Worm (Caenorhabditis elegans): ENCODE data around the gene C49F8.15.

The C49F8.15 gene

ce11 chrX:13350804-13351747 is 11.3 kb downstream of the C49F8.15 start, which contains the start of gene mxl-3:
Gene mxl-3, minus strand, starts transcription at chrX:13350804.
- no peak for TF ChIP-seq ceh-82 (tag; optimal IDR thresholded peaks at IDR 0.05)
- no peak for TF ChIP-seq aly-2 (tag; optimal IDR thresholded peaks at IDR 0.05)
- no peak for TF ChIP-seq unc-39 (tag; optimal IDR thresholded peaks at IDR 0.05)
- no peak for TF ChIP-seq egl-27 (tag; optimal IDR thresholded peaks at IDR 0.05)
- TF ChIP-seq ceh-28 (tag; optimal IDR thresholded peaks at IDR 0.05): no peak
- TF ChIP-seq ceh-9 (tag; optimal IDR thresholded peaks at IDR 0.05): no peak
- TF ChIP-seq nhr-28 (tag; optimal IDR thresholded peaks at IDR 0.05): no peak
- TF ChIP-seq tbx-2 (tag; optimal IDR thresholded peaks at IDR 0.05): no peak
- TF ChIP-seq ceh-16 (tag; optimal IDR thresholded peaks at IDR 0.05): no peak
- TF ChIP-seq nhr-12 (tag; optimal IDR thresholded peaks at IDR 0.05): no peak
- no peak for TF ChIP-seq nhr-67 (tag; optimal IDR thresholded peaks at IDR 0.05)
- TF ChIP-seq zag-1 (tag; optimal IDR thresholded peaks at IDR 0.05): no peak
- TF ChIP-seq elt-1 (tag; optimal IDR thresholded peaks at IDR 0.05): no peak
- TF ChIP-seq nhr-43 (tag; optimal IDR thresholded peaks at IDR 0.05; ENCODE audit: poor library complexity, severe bottlenecking): peak; percentile 73
- peak; percentile 59 for TF ChIP-seq pha-4 (tag; optimal IDR thresholded peaks at IDR 0.05)
- no peak for TF ChIP-seq daf-12 (tag; optimal IDR thresholded peaks at IDR 0.05)
- no peak for TF ChIP-seq fkh-2 (tag; optimal IDR thresholded peaks at IDR 0.05)
- TF ChIP-seq elt-2 (tag; optimal IDR thresholded peaks at IDR 0.05): peak; percentile 75
- peak in 1 of 3 experiments; percentile 0 for TF ChIP-seq elt-3 (tag; optimal IDR thresholded peaks at IDR 0.05)
- TF ChIP-seq nhr-25 (tag; optimal IDR thresholded peaks at IDR 0.05): no peak
- TF ChIP-seq ZK546.5 (tag; optimal IDR thresholded peaks at IDR 0.05): no peak
- TF ChIP-seq pqm-1 (tag; optimal IDR thresholded peaks at IDR 0.05): peak; percentile 62
- TF ChIP-seq unc-62 (GFP tag; optimal IDR thresholded peaks at IDR 0.05): no peak
- TF ChIP-seq nhr-76 (tag; optimal IDR thresholded peaks at IDR 0.05): no peak
- TF ChIP-seq fos-1 (tag; optimal IDR thresholded peaks at IDR 0.05): no peak
- TF ChIP-seq lin-15B (tag; optimal IDR thresholded peaks at IDR 0.05): no peak
- TF ChIP-seq R02D3.7 (tag; optimal IDR thresholded peaks at IDR 0.05): no peak
- peak; percentile 21 for TF ChIP-seq mml-1 (tag; optimal IDR thresholded peaks at IDR 0.05)
- TF ChIP-seq ama-1 (optimal IDR thresholded peaks at IDR 0.05): peak; percentile 61
- TF ChIP-seq nhr-77 (tag; optimal IDR thresholded peaks at IDR 0.05): no peak
- TF ChIP-seq nhr-23 (tag; optimal IDR thresholded peaks at IDR 0.05): peak; percentile 34
- no peak for TF ChIP-seq jun-1 (tag; optimal IDR thresholded peaks at IDR 0.05)
- no peak for TF ChIP-seq nhr-237 (tag; optimal IDR thresholded peaks at IDR 0.05)
- TF ChIP-seq fkh-10 (GFP tag; optimal IDR thresholded peaks at IDR 0.05): no peak
- no peak for TF ChIP-seq eor-1 (tag; optimal IDR thresholded peaks at IDR 0.05)
- TF ChIP-seq ztf-11 (tag; optimal IDR thresholded peaks at IDR 0.05): no peak
- no peak for TF ChIP-seq hmg-11 (tag; optimal IDR thresholded peaks at IDR 0.05)
- TF ChIP-seq skn-1 (tag; optimal IDR thresholded peaks at IDR 0.05): no peak
- peak; percentile 8 for TF ChIP-seq lin-39 (tag; optimal IDR thresholded peaks at IDR 0.05)
- no peak for TF ChIP-seq sea-2 (GFP tag; optimal IDR thresholded peaks at IDR 0.05)
- TF ChIP-seq egl-5 (tag; optimal IDR thresholded peaks at IDR 0.05): no peak
- TF ChIP-seq mdl-1 (tag; optimal IDR thresholded peaks at IDR 0.05): no peak
- TF ChIP-seq lsy-12 (tag; optimal IDR thresholded peaks at IDR 0.05): no peak
- peak; percentile 76 for TF ChIP-seq nhr-11 (tag; optimal IDR thresholded peaks at IDR 0.05)
- no peak for TF ChIP-seq ztf-4 (tag; optimal IDR thresholded peaks at IDR 0.05)
- no peak for TF ChIP-seq snpc-4 (tag; optimal IDR thresholded peaks at IDR 0.05)
- peak; percentile 44 for TF ChIP-seq nfya-1 (tag; optimal IDR thresholded peaks at IDR 0.05; ENCODE audit: insufficient read depth)
